Fruit fly (Drosophila melanogaster): Measurements from ENCODE around the gene CG9287.

CG9287 gene

dm6 chr2L:8717618-8718336 lies 38.2 kb upstream of the CG9287 start (continued):
- TF ChIP-seq peb (GFP tag; IDR thresholded peaks at IDR 0.05) (peak; percentile 32; the same call in 1 of the 2 replicates), CG30020 (tag; optimal IDR thresholded peaks at IDR 0.05) (peak; percentile 65), CG12155 (GFP tag; optimal IDR thresholded peaks at IDR 0.05) (peak; percentile 87), odd (GFP tag; optimal IDR thresholded peaks at IDR 0.05) (peak; percentile 94), wek (GFP tag; optimal IDR thresholded peaks at IDR 0.05) (peak; percentile 73), CG4854 (GFP tag; optimal IDR thresholded peaks at IDR 0.05) (peak; percentile 57), Poxn (GFP tag; IDR thresholded peaks at IDR 0.05) (no peak), Drgx (GFP tag; IDR thresholded peaks at IDR 0.05) (peak; percentile 87), CG11398 (GFP tag; optimal IDR thresholded peaks at IDR 0.05) (no peak), CG8765 (GFP tag; IDR thresholded peaks at IDR 0.05) (no peak), maf-S (GFP tag; optimal IDR thresholded peaks at IDR 0.05) (peak; percentile 39), Mad (GFP tag; optimal IDR thresholded peaks at IDR 0.05) (peak; percentile 79), Atf3 (GFP tag; optimal IDR thresholded peaks at IDR 0.05) (peak; percentile 25), tll (GFP tag; optimal IDR thresholded peaks at IDR 0.05) (no peak), Side (GFP tag; optimal IDR thresholded peaks at IDR 0.05) (peak; percentile 28), pnt (GFP tag; optimal IDR thresholded peaks at IDR 0.05) (peak; percentile 40), Lhr (GFP tag; optimal IDR thresholded peaks at IDR 0.05) (peak; percentile 68), gro (GFP tag; optimal IDR thresholded peaks at IDR 0.05) (peak; percentile 30), HHEX (GFP tag; optimal IDR thresholded peaks at IDR 0.05) (peak; percentile 88), CG18262 (tag; optimal IDR thresholded peaks at IDR 0.05) (peak; percentile 92), unpg (GFP tag; optimal IDR thresholded peaks at IDR 0.05) (peak; percentile 90), HLH54F (GFP tag; optimal IDR thresholded peaks at IDR 0.05) (peak; percentile 66), Tbp (GFP tag; optimal IDR thresholded peaks at IDR 0.05) (no peak), Rfx (GFP tag; IDR thresholded peaks at IDR 0.05) (peak; percentile 85; the same call in 1 of the 2 replicates), crc (GFP tag; optimal IDR thresholded peaks at IDR 0.05) (peak; percentile 60), CG13624 (GFP tag; optimal IDR thresholded peaks at IDR 0.05) (peak; percentile 52), CG9876 (GFP tag; optimal IDR thresholded peaks at IDR 0.05) (no peak), CG31388 (GFP tag; optimal IDR thresholded peaks at IDR 0.05) (peak; percentile 45), pita (GFP tag; optimal IDR thresholded peaks at IDR 0.05) (no peak), ttk (GFP tag; IDR thresholded peaks at IDR 0.05) (peak; percentile 73; the same call in 1 of the 2 replicates), bbx (GFP tag; IDR thresholded peaks at IDR 0.05; ENCODE audit: partially characterized antibody) (peak; percentile 42; the same call in 1 of the 2 replicates), zen2 (GFP tag; IDR thresholded peaks at IDR 0.05; ENCODE audit: partially characterized antibody) (no peak), kni (GFP tag; optimal IDR thresholded peaks at IDR 0.05) (peak; percentile 71), tna (GFP tag; IDR thresholded peaks at IDR 0.05; ENCODE audit: partially characterized antibody) (no peak), Dad (GFP tag; optimal IDR thresholded peaks at IDR 0.05) (peak; percentile 64), Lim3 (GFP tag; IDR thresholded peaks at IDR 0.05) (no peak), Mrtf (GFP tag; IDR thresholded peaks at IDR 0.05) (peak; percentile 73; the same call in 2 of the 3 replicates), nerfin-1 (tag; optimal IDR thresholded peaks at IDR 0.05) (peak; percentile 82), zfh2 (GFP tag; optimal IDR thresholded peaks at IDR 0.05) (peak; percentile 72), CG15011 (GFP tag; optimal IDR thresholded peaks at IDR 0.05) (peak; percentile 89), jumu (GFP tag; optimal IDR thresholded peaks at IDR 0.05) (peak; percentile 40), D19A (tag; optimal IDR thresholded peaks at IDR 0.05) (peak; percentile 87), Xbp1 (GFP tag; optimal IDR thresholded peaks at IDR 0.05) (peak; percentile 86), Nf-YC (tag; optimal IDR thresholded peaks at IDR 0.05) (peak; percentile 80), Dip3 (GFP tag; optimal IDR thresholded peaks at IDR 0.05) (peak; percentile 74), croc (GFP tag; conservative IDR thresholded peaks at IDR 0.05) (peak; percentile 49; the same call in 2 of the 3 replicates), HLH3B (GFP tag; IDR thresholded peaks at IDR 0.05) (peak; percentile 75; the same call in 1 of the 2 replicates), CG3163 (GFP tag; optimal IDR thresholded peaks at IDR 0.05) (peak; percentile 83), CG9437 (GFP tag; optimal IDR thresholded peaks at IDR 0.05) (peak; percentile 93)

Data from whole organism, embryonic.